Fruit fly (Drosophila melanogaster): ENCODE measurements around the gene Top2.

Gene Top2

dm6 chr2L:19462898-19463297 is 9.6 kb upstream of the Top2 start:
- no peak for TF ChIP-seq CG17801 (GFP tag; optimal IDR thresholded peaks at IDR 0.05; ENCODE audit: partially characterized antibody)

DNA sequence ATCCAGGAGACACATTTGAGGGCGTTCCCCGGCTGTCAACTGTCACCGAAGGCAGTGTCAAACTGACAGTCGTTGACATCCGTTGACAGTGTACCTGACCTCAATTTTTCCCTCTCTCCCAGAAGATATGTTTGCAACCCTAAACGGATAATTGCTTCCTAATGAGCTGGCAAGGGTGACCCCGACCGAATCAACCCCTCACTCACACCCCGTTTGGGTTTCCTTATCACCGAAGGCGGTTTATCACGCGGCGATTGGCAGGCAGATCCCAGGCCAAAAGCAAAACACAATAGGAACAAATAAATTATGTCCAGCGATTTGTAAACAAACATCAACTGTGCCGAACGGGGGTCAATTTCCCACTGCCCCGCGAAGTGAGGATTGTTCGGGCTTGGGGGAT is 6.1 kb upstream of the Top2 start:
- TF ChIP-seq CG17801 (GFP tag; optimal IDR thresholded peaks at IDR 0.05; ENCODE audit: partially characterized antibody) = no peak

DNA sequence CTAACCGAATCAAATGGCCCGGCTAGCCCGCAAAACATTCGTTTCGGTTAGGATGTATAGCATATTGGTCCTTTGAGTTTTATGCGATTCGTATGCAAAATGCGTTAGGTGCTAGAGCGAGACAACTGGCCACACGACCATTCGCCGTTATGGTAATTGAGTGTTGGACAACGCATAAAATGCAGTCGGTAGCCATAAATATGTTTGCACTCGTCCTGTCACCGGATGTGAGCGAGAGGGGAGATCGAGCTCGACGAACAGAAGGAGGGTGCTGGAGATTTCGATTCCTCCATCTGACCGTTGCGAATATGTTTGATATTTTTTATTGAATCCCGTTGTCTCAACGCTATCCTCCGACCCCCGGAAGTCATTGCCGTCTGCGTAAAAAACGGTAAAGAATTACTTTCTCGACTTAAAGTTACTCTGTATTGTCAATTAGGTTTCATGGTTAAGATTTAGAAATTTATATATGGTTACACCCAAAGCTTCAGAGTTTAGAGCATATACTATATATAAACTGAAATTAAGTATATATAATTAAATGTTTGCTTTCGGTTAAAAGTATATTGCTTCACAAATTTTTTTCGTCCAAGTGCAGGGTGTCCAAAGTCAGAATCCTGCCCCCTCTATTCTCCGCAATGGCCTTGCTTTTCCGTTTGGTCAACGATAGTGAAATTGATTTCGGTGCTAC is 4.7 kb upstream of the Top2 start:
- TF ChIP-seq CG17801 (GFP tag; optimal IDR thresholded peaks at IDR 0.05; ENCODE audit: partially characterized antibody) = no peak

- TF ChIP-seq CG17801 (GFP tag; optimal IDR thresholded peaks at IDR 0.05; ENCODE audit: partially characterized antibody) = no peak
Observed at dm6 chr2L:19455723-19456122, 2.4 kb upstream of the Top2 start.

DNA sequence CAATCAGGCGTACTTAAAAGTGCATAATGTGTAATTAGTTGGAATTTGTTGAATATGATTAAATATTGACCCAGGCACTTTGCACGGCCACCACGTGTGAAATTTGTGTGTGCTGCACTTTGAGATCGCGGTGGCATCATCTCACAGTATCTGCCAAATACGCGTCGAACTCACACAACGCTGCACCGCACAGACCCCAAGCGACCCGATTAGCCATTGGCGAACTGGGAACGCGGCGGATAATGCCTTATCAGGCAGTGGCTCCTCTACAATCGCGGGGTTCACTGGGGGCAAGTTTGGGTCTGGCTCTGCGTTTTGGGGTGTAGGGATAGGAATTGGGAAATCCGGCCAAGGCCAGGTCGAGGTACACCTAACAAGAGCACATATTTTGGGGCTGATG is 1.9 kb upstream of the Top2 start:
- TF ChIP-seq CG17801 (GFP tag; optimal IDR thresholded peaks at IDR 0.05; ENCODE audit: partially characterized antibody) = no peak

DNA sequence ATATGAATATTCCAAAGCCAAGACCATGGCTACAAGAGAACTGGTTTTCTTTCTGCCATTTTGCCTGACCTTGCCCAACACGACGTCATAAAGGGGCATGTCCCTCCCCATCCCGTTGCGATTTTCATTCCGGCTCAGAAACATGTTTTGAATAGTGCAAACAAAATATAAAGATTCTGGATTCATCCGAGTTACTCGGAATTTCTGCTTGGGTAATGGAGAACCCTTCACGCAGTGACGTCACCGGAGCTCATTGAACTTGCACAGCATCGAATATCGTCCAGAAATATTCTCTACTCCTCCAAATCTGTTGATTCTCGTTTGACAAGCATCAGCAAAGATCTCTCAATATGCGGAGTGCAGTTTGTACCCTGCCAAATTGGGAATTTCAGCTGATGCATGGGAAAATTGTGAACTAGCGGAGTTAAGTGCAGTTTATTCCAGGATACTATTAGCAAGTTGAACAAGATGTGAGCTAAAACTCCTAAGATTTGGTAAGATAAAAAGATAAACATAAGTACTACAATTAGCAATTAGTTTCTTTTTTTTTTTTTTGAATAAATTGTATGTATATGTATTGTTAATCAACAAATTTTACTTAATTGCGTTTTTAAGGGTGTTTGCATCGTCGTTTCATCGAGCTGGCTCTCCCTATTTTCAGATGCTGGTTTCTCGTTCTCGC is 921 bp upstream of the Top2 start, which contains the start of gene CG10026:
Gene CG10026, plus strand, starts transcription at position 187 of the 682 bp plus-strand sequence.
- TF ChIP-seq CG17801 (GFP tag; optimal IDR thresholded peaks at IDR 0.05; ENCODE audit: partially characterized antibody) = no peak

dm6 chr2L:19452535-19453317 is 564 bp downstream of the Top2 start:
- TF ChIP-seq CG17801 (GFP tag; optimal IDR thresholded peaks at IDR 0.05; ENCODE audit: partially characterized antibody) = no peak

dm6 chr2L:19444734-19445140 is 8.6 kb downstream of the Top2 start, which contains the start of gene Hs2st:
Gene Hs2st, minus strand, starts transcription at chr2L:19444750.
- TF ChIP-seq CG17801 (GFP tag; optimal IDR thresholded peaks at IDR 0.05; ENCODE audit: partially characterized antibody) = peak; percentile 89

- no peak for TF ChIP-seq CG17801 (GFP tag; optimal IDR thresholded peaks at IDR 0.05; ENCODE audit: partially characterized antibody)
Observed at dm6 chr2L:19442627-19443026, 10.7 kb downstream of the Top2 start, which contains the start of gene CG10237. Gene CG10237, minus strand, starts transcription at chr2L:19442727.

DNA sequence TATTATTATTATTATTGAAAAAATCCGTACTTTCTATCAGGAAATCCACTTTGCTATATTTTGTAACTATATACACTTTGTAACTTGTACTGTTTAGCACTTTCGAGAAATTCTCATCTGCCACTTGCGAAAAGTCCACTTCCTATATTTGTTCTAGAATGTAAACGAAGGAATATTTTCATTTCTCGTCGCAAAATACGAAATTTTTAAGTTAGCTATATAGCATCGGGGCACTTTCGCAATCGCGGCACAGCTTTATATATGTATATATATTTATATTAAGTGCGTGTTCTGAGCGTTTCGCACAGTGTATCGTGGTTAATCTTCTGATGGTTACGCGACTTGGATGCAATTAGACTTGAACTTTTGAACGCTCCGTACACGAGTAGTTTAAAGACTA is 11.5 kb downstream of the Top2 start, which contains the start of gene RanGAP:
Gene RanGAP, plus strand, starts transcription at position 169 of the 400 bp plus-strand sequence.
- TF ChIP-seq CG17801 (GFP tag; optimal IDR thresholded peaks at IDR 0.05; ENCODE audit: partially characterized antibody) = no peak

DNA sequence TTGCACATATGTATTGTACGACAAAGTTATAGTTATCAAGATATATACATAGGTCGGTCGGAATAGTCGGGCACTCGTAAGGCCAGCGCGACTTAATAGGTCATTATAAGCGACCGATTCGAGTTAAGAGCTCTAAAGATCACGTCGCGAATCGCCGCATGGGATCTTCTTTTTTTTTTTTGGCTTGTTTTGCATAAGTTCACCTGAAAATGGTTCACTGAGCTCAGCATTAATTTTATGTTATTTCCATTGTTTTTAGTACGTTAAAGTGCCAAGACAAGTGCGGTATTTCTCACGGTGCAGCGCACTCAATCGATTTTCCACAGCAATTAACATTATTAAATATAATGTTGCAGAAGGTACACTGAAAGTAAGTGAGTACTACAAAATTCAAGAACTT is 12.0 kb downstream of the Top2 start:
- no peak for TF ChIP-seq CG17801 (GFP tag; optimal IDR thresholded peaks at IDR 0.05; ENCODE audit: partially characterized antibody)

- no peak for TF ChIP-seq CG17801 (GFP tag; optimal IDR thresholded peaks at IDR 0.05; ENCODE audit: partially characterized antibody)
Observed at dm6 chr2L:19440732-19441131, 12.6 kb downstream of the Top2 start.

DNA sequence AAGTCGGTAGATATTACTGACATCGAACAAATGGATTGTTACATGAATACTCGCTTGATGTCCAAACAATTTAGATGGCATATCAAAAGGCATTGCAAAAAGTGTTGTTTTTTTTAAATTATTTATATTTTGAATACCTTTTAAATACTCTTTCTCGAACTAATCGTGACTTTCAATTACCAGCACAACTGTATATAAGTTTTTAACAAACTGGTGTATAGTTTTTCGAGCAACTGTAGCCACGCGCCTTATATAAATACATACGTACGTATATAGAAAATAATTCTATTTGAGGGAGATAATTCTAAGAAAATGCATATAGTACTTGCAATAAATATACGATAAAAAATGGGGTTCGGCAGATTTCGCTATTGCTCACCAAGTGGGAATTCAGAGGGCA is 13.0 kb downstream of the Top2 start:
- TF ChIP-seq CG17801 (GFP tag; optimal IDR thresholded peaks at IDR 0.05; ENCODE audit: partially characterized antibody) = no peak

DNA sequence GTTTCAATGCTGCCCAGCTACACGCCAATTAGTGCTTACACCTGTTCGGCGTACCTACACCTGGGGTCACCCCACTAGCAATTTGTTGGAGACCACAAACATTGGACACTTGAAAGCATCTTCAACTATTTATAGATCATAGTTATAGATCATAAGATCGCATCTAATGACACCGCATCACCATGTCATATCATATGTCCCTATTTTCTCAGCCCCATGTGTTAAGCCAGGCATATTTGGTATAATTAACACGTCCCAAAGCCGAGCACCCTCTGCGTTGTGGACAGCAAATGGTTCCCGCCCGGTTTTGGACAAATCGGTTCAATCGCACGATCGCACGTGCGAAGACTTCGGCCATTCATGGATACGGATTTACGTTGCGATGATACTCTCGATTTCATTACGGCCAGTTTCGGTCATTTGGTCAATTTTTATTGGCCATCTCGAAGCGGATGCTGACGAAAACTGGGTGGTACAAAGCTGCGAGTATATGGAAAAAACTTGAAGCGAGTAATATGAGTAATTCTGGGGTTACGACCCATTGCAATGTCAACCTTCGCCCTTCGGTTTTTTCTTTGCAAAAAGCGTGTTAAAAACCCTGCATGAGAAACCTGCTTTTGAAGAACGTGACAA is 13.6 kb downstream of the Top2 start:
- no peak for TF ChIP-seq CG17801 (GFP tag; optimal IDR thresholded peaks at IDR 0.05; ENCODE audit: partially characterized antibody)

Measured in ovary, adult (tissue).